Worm (Caenorhabditis elegans) whole organism, late embryonic: Measurements from ENCODE around the gene srh-128.

Experiments
- T23F11.4 ChIP-seq: fragments of 200-800 bp; sonication (Bioruptor generic); optimal IDR thresholded peaks from 2 replicates; lab custom pipeline; 2018; ENCODE audit warnings: mild to moderate bottlenecking, missing genetic modification characterization, missing compliant biosample characterization
- ama-1 ChIP-seq: fragments of 150-350 bp; optimal IDR thresholded peaks from 2 replicates; lab custom pipeline; 2014
- fkh-10 ChIP-seq: fragments of 150-350 bp; optimal IDR thresholded peaks from 2 replicates; lab custom pipeline; 2014; ENCODE audit warnings: missing biosample characterization, missing genetic modification reagents, missing genetic modification characterization
- gmeb-2 ChIP-seq: sonication (generic microtip); optimal IDR thresholded peaks from 2 replicates; lab custom pipeline; 2016; ENCODE audit warnings: missing genetic modification characterization, inconsistent platforms, missing compliant biosample characterization
- hlh-15 ChIP-seq: sonication (generic microtip); optimal IDR thresholded peaks from 2 replicates; lab custom pipeline; 2016; ENCODE audit warnings: missing genetic modification characterization, missing compliant biosample characterization
- lin-11 ChIP-seq: fragments of 200-800 bp; sonication (Bioruptor generic); optimal IDR thresholded peaks from 2 replicates; lab custom pipeline; 2018; ENCODE audit warnings: mild to moderate bottlenecking, missing genetic modification characterization, missing compliant biosample characterization
- pag-3 ChIP-seq: sonication (generic microtip); optimal IDR thresholded peaks from 2 replicates; lab custom pipeline; 2016; ENCODE audit warnings: missing compliant biosample characterization, missing genetic modification characterization, borderline replicate concordance
- sox-4 ChIP-seq: sonication (generic microtip); optimal IDR thresholded peaks from 2 replicates; lab custom pipeline; 2017; ENCODE audit warnings: mild to moderate bottlenecking, missing genetic modification characterization, inconsistent platforms, missing compliant biosample characterization

- no peak for TF ChIP-seq pag-3
- no peak for TF ChIP-seq gmeb-2
- no peak for TF ChIP-seq lin-11 (tag; lab: Kevin White, UChicago)
- TF ChIP-seq sox-4 (tag; lab: Kevin White, UChicago) = no peak
- TF ChIP-seq hlh-15 = no peak
- TF ChIP-seq T23F11.4 (GFP tag; lab: Kevin White, UChicago) = no peak
- no peak for TF ChIP-seq ama-1 (lab: Kevin White, UChicago)
- no peak for TF ChIP-seq fkh-10
These were observed 29.6 kb upstream of the srh-128 start for ce11 chrII:2734735-2735134.
